Worm (Caenorhabditis elegans) whole organism, L4 larva: ENCODE results near the gene Y50D7A.1.
A peak's percentile ranks its signal among the peaks of the same experiment; 100 is the strongest.

ENCODE experiments used
- F26F4.8 ChIP-seq: fragments of 200-800 bp; sonication (Bioruptor generic); conservative IDR thresholded peaks from 2 replicates; pipeline ENCODE4 v1.3.6; 2022; ENCODE audit warnings: missing genetic modification characterization, missing compliant biosample characterization
- F37D6.2 ChIP-seq: sonication (generic microtip); optimal IDR thresholded peaks from 2 replicates; lab custom pipeline; 2016; ENCODE audit warnings: mild to moderate bottlenecking, missing genetic modification characterization, missing compliant biosample characterization
- T26A8.4 ChIP-seq: fragments of 200-800 bp; sonication (Bioruptor generic); IDR thresholded peaks from 2 replicates; pipeline ENCODE4 v1.3.6; 2022; ENCODE audit warnings: missing genetic modification characterization, missing compliant biosample characterization
- Y48G9A.11 ChIP-seq: fragments of 200-800 bp; sonication (Bioruptor generic); IDR thresholded peaks from 2 replicates; pipeline ENCODE4 v1.3.6; 2022; ENCODE audit warnings: missing genetic modification reagents, missing genetic modification characterization, missing compliant biosample characterization
- aha-1 ChIP-seq: fragments of 150-350 bp; peaks from one replicate; lab custom pipeline; 2014; ENCODE audit warnings: missing biosample characterization, missing genetic modification characterization
- aly-2 ChIP-seq: sonication (generic microtip); optimal IDR thresholded peaks from 2 replicates; lab custom pipeline; 2018; ENCODE audit warnings: missing biosample characterization, missing genetic modification characterization
- ama-1 ChIP-seq: fragments of 150-350 bp; optimal IDR thresholded peaks from 2 replicates; lab custom pipeline; 2014; ENCODE audit warnings: inconsistent platforms, mixed read lengths
- ceh-82 ChIP-seq: sonication (generic microtip); optimal IDR thresholded peaks from 2 replicates; lab custom pipeline; 2017; ENCODE audit warnings: missing biosample characterization, missing genetic modification characterization
- ctbp-1 ChIP-seq: fragments of 200-800 bp; sonication (Bioruptor generic); IDR thresholded peaks from 2 replicates; pipeline ENCODE4 v1.3.6; 2022; ENCODE audit warnings: missing genetic modification reagents, missing genetic modification characterization, missing compliant biosample characterization
- daf-12 ChIP-seq: fragments of 150-350 bp; optimal IDR thresholded peaks from 2 replicates; lab custom pipeline; 2014; ENCODE audit warnings: missing biosample characterization, missing genetic modification reagents, missing genetic modification characterization
- daf-16 ChIP-seq, 3 experiments: sonication (generic microtip); optimal IDR thresholded peaks; 2 replicates each; lab custom pipeline; 2016 to 2017; ENCODE audit warnings: missing genetic modification characterization in 3 of 3, missing genetic modification reagents in 3 of 3, mild to moderate bottlenecking in 2 of 3, missing compliant biosample characterization in 2 of 3, missing biosample characterization in 1 of 3, moderate library complexity in 1 of 3
- dmd-6 ChIP-seq: fragments of 200-800 bp; sonication (Bioruptor generic); IDR thresholded peaks from 2 replicates; pipeline ENCODE4 v1.3.6; 2022; ENCODE audit warnings: missing genetic modification reagents, missing genetic modification characterization, missing compliant biosample characterization
- dmd-8 ChIP-seq: fragments of 200-800 bp; sonication (Bioruptor generic); IDR thresholded peaks from 2 replicates; pipeline ENCODE4 v1.3.6; 2022; ENCODE audit warnings: missing genetic modification characterization, missing compliant biosample characterization
- dmd-9 ChIP-seq: fragments of 200-800 bp; sonication (Bioruptor generic); IDR thresholded peaks from 2 replicates; pipeline ENCODE4 v1.3.6; 2022; ENCODE audit warnings: missing genetic modification reagents, missing genetic modification characterization, missing compliant biosample characterization
- duxl-1 ChIP-seq: sonication (generic microtip); optimal IDR thresholded peaks from 2 replicates; lab custom pipeline; 2016; ENCODE audit warnings: mild to moderate bottlenecking, missing genetic modification characterization, moderate library complexity, missing compliant biosample characterization; ENCODE audit not compliant: poor library complexity
- hif-1 ChIP-seq, 2 experiments: sonication (generic microtip); optimal IDR thresholded peaks; 2 replicates each; lab custom pipeline; 2016 to 2017; ENCODE audit warnings: missing compliant biosample characterization in 2 of 2, missing genetic modification characterization in 2 of 2, missing genetic modification reagents in 2 of 2, missing genotype in 2 of 2, mild to moderate bottlenecking in 1 of 2
- hlh-11 ChIP-seq: fragments of 200-800 bp; sonication (Bioruptor generic); optimal IDR thresholded peaks from 2 replicates; lab custom pipeline; 2018; ENCODE audit warnings: mild to moderate bottlenecking, missing genetic modification characterization, missing compliant biosample characterization
- hmg-1.1 ChIP-seq: fragments of 200-800 bp; sonication (Bioruptor generic); IDR thresholded peaks from 2 replicates; pipeline ENCODE4 v1.3.6; 2022; ENCODE audit warnings: missing genetic modification reagents, missing genetic modification characterization, missing compliant biosample characterization
- lim-7 ChIP-seq: fragments of 200-800 bp; sonication (Bioruptor generic); IDR thresholded peaks from 2 replicates; pipeline ENCODE4 v1.3.6; 2022; ENCODE audit warnings: missing genetic modification characterization, missing compliant biosample characterization
- lin-1 ChIP-seq: fragments of 200-800 bp; sonication (Bioruptor generic); IDR thresholded peaks from 2 replicates; pipeline ENCODE4 v1.3.6; 2022; ENCODE audit warnings: missing genetic modification reagents, missing genetic modification characterization, missing compliant biosample characterization
- lin-13 ChIP-seq: fragments of 150-350 bp; optimal IDR thresholded peaks from 2 replicates; lab custom pipeline; 2014; ENCODE audit warnings: missing biosample characterization, missing genetic modification reagents, missing genetic modification characterization
- lin-38 ChIP-seq: fragments of 200-800 bp; sonication (Bioruptor generic); IDR thresholded peaks from 2 replicates; pipeline ENCODE4 v1.3.6; 2022; ENCODE audit warnings: missing genetic modification reagents, missing genetic modification characterization, missing compliant biosample characterization
- lin-39 ChIP-seq: fragments of 150-350 bp; optimal IDR thresholded peaks from 2 replicates; lab custom pipeline; 2014; ENCODE audit warnings: missing biosample characterization, missing genetic modification reagents, missing genetic modification characterization
- lsy-2 ChIP-seq, 2 experiments: fragments of 150-350 bp in 1 of 2; sonication (generic microtip) in 1 of 2; optimal IDR thresholded peaks; 2 replicates each; lab custom pipeline; 2014 to 2017; ENCODE audit warnings: missing biosample characterization in 2 of 2, missing genetic modification characterization in 2 of 2
- mdt-29 ChIP-seq: fragments of 200-800 bp; sonication (Bioruptor generic); IDR thresholded peaks from 2 replicates; pipeline ENCODE4 v1.3.6; 2022; ENCODE audit warnings: missing genetic modification reagents, missing genetic modification characterization, missing compliant biosample characterization
- mep-1 ChIP-seq: fragments of 150-350 bp; sonication (generic microtip); optimal IDR thresholded peaks from 3 replicates; lab custom pipeline; 2014; ENCODE audit warnings: missing biosample characterization, missing genetic modification characterization
- mes-2 ChIP-seq: sonication (generic microtip); optimal IDR thresholded peaks from 2 replicates; lab custom pipeline; 2016; ENCODE audit warnings: missing genotype, mild to moderate bottlenecking, missing genetic modification characterization, missing compliant biosample characterization; ENCODE audit not compliant: poor library complexity, severe bottlenecking
- mxl-2 ChIP-seq: fragments of 200-800 bp; sonication (Bioruptor generic); conservative IDR thresholded peaks from 2 replicates; pipeline ENCODE4 v1.3.6; 2022; ENCODE audit warnings: missing genetic modification reagents, missing genetic modification characterization, missing compliant biosample characterization
- nhr-102 ChIP-seq: sonication (generic microtip); optimal IDR thresholded peaks from 2 replicates; lab custom pipeline; 2016; ENCODE audit warnings: mild to moderate bottlenecking, missing genetic modification characterization, moderate library complexity, missing compliant biosample characterization
- nhr-42 ChIP-seq: fragments of 200-800 bp; sonication (Bioruptor generic); IDR thresholded peaks from 2 replicates; pipeline ENCODE4 v1.3.6; 2022; ENCODE audit warnings: missing genetic modification characterization, missing compliant biosample characterization
- nhr-6 ChIP-seq: fragments of 150-350 bp; optimal IDR thresholded peaks from 2 replicates; lab custom pipeline; 2014; ENCODE audit warnings: missing biosample characterization, missing genetic modification characterization
- nhr-77 ChIP-seq: fragments of 150-350 bp; optimal IDR thresholded peaks from 2 replicates; lab custom pipeline; 2014; ENCODE audit warnings: missing biosample characterization, missing genetic modification characterization
- pha-4 ChIP-seq, 2 experiments: fragments of 150-350 bp in 1 of 2; fragments of 200-800 bp in 1 of 2; sonication (Bioruptor generic) in 1 of 2; IDR thresholded peaks in 1 of 2; optimal IDR thresholded peaks in 1 of 2; 2 replicates each; pipeline versions ENCODE4 v1.3.6 to Lab custom; 2014 to 2022; ENCODE audit warnings: missing genetic modification characterization in 2 of 2, missing genetic modification reagents in 2 of 2, missing biosample characterization in 1 of 2, missing compliant biosample characterization in 1 of 2
- php-3 ChIP-seq: fragments of 200-800 bp; sonication (Bioruptor generic); IDR thresholded peaks from 2 replicates; pipeline ENCODE4 v1.3.6; 2022; ENCODE audit warnings: missing genetic modification reagents, missing genetic modification characterization, missing compliant biosample characterization
- saeg-2 ChIP-seq: fragments of 200-800 bp; sonication (Bioruptor generic); IDR thresholded peaks from 2 replicates; pipeline ENCODE4 v1.3.6; 2022; ENCODE audit warnings: missing genetic modification reagents, missing genetic modification characterization, missing compliant biosample characterization
- sdz-12 ChIP-seq: fragments of 200-800 bp; sonication (Bioruptor generic); optimal IDR thresholded peaks from 2 replicates; lab custom pipeline; 2018; ENCODE audit warnings: mild to moderate bottlenecking, missing genetic modification characterization, missing compliant biosample characterization
- skn-1 ChIP-seq: fragments of 150-350 bp; optimal IDR thresholded peaks from 2 replicates; lab custom pipeline; 2014; ENCODE audit warnings: missing biosample characterization, missing genetic modification characterization
- spr-1 ChIP-seq: sonication (generic microtip); optimal IDR thresholded peaks from 2 replicates; lab custom pipeline; 2016; ENCODE audit warnings: mild to moderate bottlenecking, missing genetic modification characterization, missing compliant biosample characterization
- spr-3 ChIP-seq: fragments of 200-800 bp; sonication (Bioruptor generic); optimal IDR thresholded peaks from 2 replicates; lab custom pipeline; 2018; ENCODE audit warnings: mild to moderate bottlenecking, missing genetic modification characterization, missing compliant biosample characterization
- tra-1 ChIP-seq: fragments of 200-800 bp; sonication (Bioruptor generic); IDR thresholded peaks from 2 replicates; pipeline ENCODE4 v1.3.6; 2022; ENCODE audit warnings: missing genetic modification reagents, missing genetic modification characterization, missing compliant biosample characterization
- unc-130 ChIP-seq: sonication (generic microtip); optimal IDR thresholded peaks from 2 replicates; lab custom pipeline; 2016; ENCODE audit warnings: missing genetic modification reagents, missing genetic modification characterization, missing compliant biosample characterization
- unc-62 ChIP-seq, 3 experiments: fragments of 150-350 bp in 1 of 3; sonication (generic microtip); optimal IDR thresholded peaks in 2 of 3; peaks in 1 of 3; 1 replicate in 1 of 3; 2 replicates in 2 of 3; lab custom pipeline; 2014 to 2017; ENCODE audit warnings: missing biosample characterization in 3 of 3, missing genetic modification characterization in 3 of 3, missing genetic modification reagents in 3 of 3, missing genotype in 1 of 3
- zfp-2 ChIP-seq: sonication (generic microtip); optimal IDR thresholded peaks from 2 replicates; lab custom pipeline; 2016; ENCODE audit warnings: mild to moderate bottlenecking, missing genetic modification characterization, missing compliant biosample characterization
- zfp-3 ChIP-seq: fragments of 200-800 bp; sonication (Bioruptor generic); conservative IDR thresholded peaks from 2 replicates; pipeline ENCODE4 v1.3.6; 2022; ENCODE audit warnings: missing genetic modification reagents, missing genetic modification characterization, missing compliant biosample characterization

Gene Y50D7A.1

ce11 chrIII:343346-344220 lies 51.1 kb downstream of the Y50D7A.1 start (continued):
- TF ChIP-seq lsy-2 (tag; optimal IDR thresholded peaks at IDR 0.05; lab: Kevin White, UChicago) (peak in 1 of 2 experiments; percentile 26), daf-16 (GFP tag; optimal IDR thresholded peaks at IDR 0.05; lab: Kevin White, UChicago) (no peak), daf-16 (tag; optimal IDR thresholded peaks at IDR 0.05; lab: Kevin White, UChicago) (peak; percentile 52), pha-4 (GFP tag; IDR thresholded peaks at IDR 0.05; lab: Robert Waterston, UW) (no peak), pha-4 (tag; optimal IDR thresholded peaks at IDR 0.05; lab: Kevin White, UChicago) (no peak), lin-13 (no peak), nhr-102 (tag; lab: Kevin White, UChicago) (peak; percentile 74), mdt-29 (GFP tag; lab: Robert Waterston, UW) (no peak), nhr-6 (tag; lab: Kevin White, UChicago) (peak; percentile 5), duxl-1 (tag; lab: Kevin White, UChicago) (peak; percentile 3), ceh-82 (tag; lab: Kevin White, UChicago) (no peak), lin-38 (peak; percentile 82), nhr-77 (no peak)
- TF ChIP-seq, all 104 proteins: peak for 20

DNA sequence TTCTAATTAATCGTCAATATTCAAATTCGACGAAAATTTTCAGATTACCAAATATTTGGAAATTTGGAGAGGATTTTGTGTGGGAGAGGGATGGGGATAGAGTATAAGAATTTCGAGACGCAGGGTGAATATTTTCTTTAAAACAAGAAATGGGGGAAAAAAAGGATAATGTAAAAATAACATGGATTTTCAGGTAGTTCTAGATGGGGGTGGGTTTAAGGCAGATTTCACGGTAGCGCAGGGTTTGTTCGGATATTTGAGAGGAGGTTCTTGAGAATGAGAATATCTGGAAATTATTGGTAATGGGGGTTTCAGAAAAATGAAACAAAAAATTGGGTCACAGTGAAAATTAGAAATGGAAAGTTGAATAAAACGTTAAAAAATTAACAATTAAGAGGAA lies 51.9 kb downstream of the Y50D7A.1 start:
- TF ChIP-seq aha-1 (tag; lab: Kevin White, UChicago) (peak; percentile 87), dmd-9 (no peak), T26A8.4 (GFP tag; lab: Robert Waterston, UW) (peak; percentile 21; the same call in 1 of the 2 replicates), mxl-2 (GFP tag; lab: Robert Waterston, UW) (no peak; the same call in 1 of the 2 replicates), lin-1 (peak; percentile 29; the same call in 1 of the 2 replicates), lin-39 (no peak), dmd-6 (GFP tag; lab: Robert Waterston, UW) (no peak), sdz-12 (GFP tag; lab: Kevin White, UChicago) (no peak), lim-7 (peak; percentile 54; the same call in 1 of the 2 replicates), spr-1 (tag; lab: Kevin White, UChicago) (peak; percentile 33), zfp-3 (GFP tag; lab: Robert Waterston, UW) (peak; percentile 22; the same call in 1 of the 2 replicates), duxl-1 (tag; lab: Kevin White, UChicago) (peak; percentile 49), dmd-8 (no peak), php-3 (GFP tag; lab: Robert Waterston, UW) (0 out of 2 replicates have a peak, but pooled peaks have one; percentile 11), mes-2 (tag; lab: Kevin White, UChicago) (peak; percentile 44), spr-3 (GFP tag; lab: Kevin White, UChicago) (no peak), Y48G9A.11 (GFP tag; lab: Robert Waterston, UW) (no peak), hif-1 (tag; optimal IDR thresholded peaks at IDR 0.05; lab: Kevin White, UChicago) (no peak), saeg-2 (no peak), unc-62 (GFP tag; optimal IDR thresholded peaks at IDR 0.05 in 1 of 2; lab: Kevin White, UChicago) (no peak), unc-62 (tag; optimal IDR thresholded peaks at IDR 0.05; lab: Kevin White, UChicago) (no peak), skn-1 (tag; lab: Kevin White, UChicago) (no peak), tra-1 (GFP tag; lab: Robert Waterston, UW) (no peak), daf-16 (GFP tag; optimal IDR thresholded peaks at IDR 0.05; lab: Kevin White, UChicago) (peak in 1 of 2 experiments; percentile 9), daf-16 (tag; optimal IDR thresholded peaks at IDR 0.05; lab: Kevin White, UChicago) (no peak), pha-4 (GFP tag; IDR thresholded peaks at IDR 0.05; lab: Robert Waterston, UW) (no peak), pha-4 (tag; optimal IDR thresholded peaks at IDR 0.05; lab: Kevin White, UChicago) (no peak), ama-1 (lab: Kevin White, UChicago) (peak; percentile 81), unc-130 (GFP tag; lab: Kevin White, UChicago) (no peak), hlh-11 (tag; lab: Kevin White, UChicago) (peak; percentile 24), F37D6.2 (tag; lab: Kevin White, UChicago) (no peak), ctbp-1 (GFP tag; lab: Robert Waterston, UW) (peak; percentile 42; the same call in 1 of the 2 replicates), daf-12 (tag; lab: Kevin White, UChicago) (no peak), lin-13 (no peak), zfp-2 (tag; lab: Kevin White, UChicago) (no peak), F26F4.8 (GFP tag; lab: Robert Waterston, UW) (peak; percentile 28; the same call in 1 of the 2 replicates), aly-2 (no peak), hmg-1.1 (GFP tag; lab: Robert Waterston, UW) (no peak), nhr-42 (peak; percentile 70), mep-1 (tag; lab: Kevin White, UChicago) (peak; percentile 67), ceh-82 (tag; lab: Kevin White, UChicago) (no peak)
